Worm (Caenorhabditis elegans): Measurements from ENCODE around the gene C28F5.1.

Gene C28F5.1

ce11 chrII:7499390-7499789 lies 5.7 kb upstream of the C28F5.1 start, which contains the start of gene srab-14 (continued):
- TF ChIP-seq dve-1 (tag; optimal IDR thresholded peaks at IDR 0.05): no peak
- no peak for TF ChIP-seq nhr-11 (tag; optimal IDR thresholded peaks at IDR 0.05)
- no peak for TF ChIP-seq pqm-1 (tag; optimal IDR thresholded peaks at IDR 0.05)

DNA sequence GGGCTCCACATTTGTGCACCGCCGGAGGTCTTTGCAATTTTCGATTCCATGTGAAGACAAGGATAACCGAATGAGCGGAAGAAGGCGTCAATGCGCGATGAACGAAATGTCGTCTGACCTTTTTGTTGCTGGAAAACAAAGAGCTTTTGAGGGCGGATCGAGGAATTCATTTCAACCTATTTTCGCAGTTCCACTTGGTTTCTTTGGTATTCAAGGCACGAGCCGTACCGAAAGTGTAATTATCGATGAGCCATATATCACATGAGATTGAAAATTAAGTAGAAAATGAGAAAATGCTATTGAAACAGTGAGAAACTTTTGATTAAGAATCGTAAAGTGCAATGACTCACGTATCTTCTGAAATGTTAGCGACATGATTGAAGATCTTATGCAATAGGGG lies 14.1 kb downstream of the C28F5.1 start, which contains the start of gene glb-9:
Gene glb-9 (minus strand): TSS at position 101 of the 400 bp plus-strand sequence.
- no peak for TF ChIP-seq pat-9 (tag; optimal IDR thresholded peaks at IDR 0.05)
- no peak for TF ChIP-seq ceh-30 (tag; optimal IDR thresholded peaks at IDR 0.05)
- no peak for TF ChIP-seq elt-2 (tag; optimal IDR thresholded peaks at IDR 0.05)
- TF ChIP-seq ceh-2 (tag; optimal IDR thresholded peaks at IDR 0.05): no peak
- TF ChIP-seq dve-1 (tag; optimal IDR thresholded peaks at IDR 0.05): no peak
- no peak for TF ChIP-seq ceh-34 (tag; optimal IDR thresholded peaks at IDR 0.05)
- no peak for TF ChIP-seq hlh-30 (tag; optimal IDR thresholded peaks at IDR 0.05; ENCODE audit: insufficient read depth)
- no peak for TF ChIP-seq pqm-1 (tag; optimal IDR thresholded peaks at IDR 0.05)
- TF ChIP-seq pax-1 (tag; optimal IDR thresholded peaks at IDR 0.05): no peak
- no peak for TF ChIP-seq C38D4.7 (GFP tag; optimal IDR thresholded peaks at IDR 0.05)
- TF ChIP-seq dmd-4 (tag; optimal IDR thresholded peaks at IDR 0.05; ENCODE audit: borderline replicate concordance): no peak

- no peak for TF ChIP-seq pat-9 (tag; optimal IDR thresholded peaks at IDR 0.05)
- TF ChIP-seq ceh-45 (GFP tag; IDR thresholded peaks at IDR 0.05): no peak
- TF ChIP-seq ttx-3 (tag; optimal IDR thresholded peaks at IDR 0.05): no peak
- no peak for TF ChIP-seq K02D7.2 (tag; optimal IDR thresholded peaks at IDR 0.05)
- TF ChIP-seq mec-3 (tag; optimal IDR thresholded peaks at IDR 0.05; ENCODE audit: borderline replicate concordance): no peak
- TF ChIP-seq ama-1 (optimal IDR thresholded peaks at IDR 0.05): no peak
- no peak for TF ChIP-seq madf-2 (tag; optimal IDR thresholded peaks at IDR 0.05)
- no peak for TF ChIP-seq T23F11.4 (GFP tag; optimal IDR thresholded peaks at IDR 0.05)
- TF ChIP-seq hlh-15 (tag; optimal IDR thresholded peaks at IDR 0.05): no peak
- no peak for TF ChIP-seq nfya-1 (tag; optimal IDR thresholded peaks at IDR 0.05)
- no peak for TF ChIP-seq unc-86 (tag; optimal IDR thresholded peaks at IDR 0.05)
- TF ChIP-seq dve-1 (tag; optimal IDR thresholded peaks at IDR 0.05): no peak
- no peak for TF ChIP-seq hlh-6 (tag; optimal IDR thresholded peaks at IDR 0.05)
- no peak for TF ChIP-seq ets-4 (tag; optimal IDR thresholded peaks at IDR 0.05)
- no peak for TF ChIP-seq unc-55 (GFP tag; optimal IDR thresholded peaks at IDR 0.05)
- TF ChIP-seq nhr-232 (tag; optimal IDR thresholded peaks at IDR 0.05): no peak
- TF ChIP-seq syd-9 (tag; optimal IDR thresholded peaks at IDR 0.05): no peak
Observed at ce11 chrII:7521420-7521819, 16.3 kb downstream of the C28F5.1 start.

- TF ChIP-seq pros-1 (tag; optimal IDR thresholded peaks at IDR 0.05) (no peak), pqm-1 (tag; optimal IDR thresholded peaks at IDR 0.05) (no peak), lin-11 (tag; optimal IDR thresholded peaks at IDR 0.05) (no peak)
Observed at ce11 chrII:7523281-7523680, 18.2 kb downstream of the C28F5.1 start, which contains the start of gene ZK1290.15. TSS of gene ZK1290.15 (plus strand) at chrII:7523581.

DNA sequence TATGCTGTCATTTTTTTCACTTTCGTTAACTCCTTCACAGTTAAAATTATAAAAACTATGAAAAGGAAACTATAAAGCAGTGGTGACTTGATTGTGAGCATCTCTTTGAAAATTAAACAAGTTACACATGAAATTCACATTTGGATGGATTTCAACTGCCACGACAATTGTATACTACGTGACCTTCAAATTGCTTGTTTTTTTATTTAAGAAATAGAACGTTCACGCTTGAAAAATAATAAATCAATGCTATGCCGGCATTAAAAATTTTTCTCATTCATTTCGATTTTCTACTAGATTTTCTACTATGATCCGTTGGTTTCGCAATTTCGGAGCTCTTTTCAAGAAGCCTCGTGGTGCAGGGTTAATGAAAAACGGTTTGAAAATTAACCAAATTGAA lies 20.4 kb downstream of the C28F5.1 start, which contains the start of the genes ZK1290.7 and rnh-1.1:
Gene ZK1290.7 (minus strand): TSS at position 101 of the 400 bp plus-strand sequence.
Gene rnh-1.1 (plus strand): TSS at position 281 of the 400 bp plus-strand sequence.
- TF ChIP-seq ceh-34 (tag; optimal IDR thresholded peaks at IDR 0.05) (no peak), fax-1 (tag; optimal IDR thresholded peaks at IDR 0.05) (no peak)

ce11 chrII:7528210-7528609 lies 23.1 kb downstream of the C28F5.1 start:
- TF ChIP-seq tbx-7 (tag; optimal IDR thresholded peaks at IDR 0.05) (no peak), ceh-45 (GFP tag; IDR thresholded peaks at IDR 0.05) (no peak), hlh-15 (tag; optimal IDR thresholded peaks at IDR 0.05) (no peak), ceh-34 (tag; optimal IDR thresholded peaks at IDR 0.05) (no peak), pat-9 (tag; optimal IDR thresholded peaks at IDR 0.05) (no peak), ceh-24 (tag; optimal IDR thresholded peaks at IDR 0.05) (no peak), ceh-48 (tag; optimal IDR thresholded peaks at IDR 0.05) (no peak), ceh-14 (tag; optimal IDR thresholded peaks at IDR 0.05) (no peak)
